Fruit fly (Drosophila melanogaster): ENCODE data around the gene cindr.

Gene cindr

dm6 chr3R:30800319-30800981 is 8.0 kb upstream of the cindr start (continued):
- TF ChIP-seq Eip78C (GFP tag), result peak; percentile 85
- TF ChIP-seq CG9139 (GFP tag; optimal IDR thresholded peaks at IDR 0.05), result peak; percentile 16
- TF ChIP-seq CG10631 (GFP tag; optimal IDR thresholded peaks at IDR 0.05), result peak; percentile 58
- TF ChIP-seq acj6 (GFP tag; optimal IDR thresholded peaks at IDR 0.05), result peak; percentile 49
- TF ChIP-seq CG31627 (GFP tag; optimal IDR thresholded peaks at IDR 0.05), result peak; percentile 29
- peak; percentile 9 for TF ChIP-seq Eip75B (GFP tag; optimal IDR thresholded peaks at IDR 0.05)
- peak; percentile 58 for TF ChIP-seq CG3919 (GFP tag; optimal IDR thresholded peaks at IDR 0.05)
- TF ChIP-seq CG10669 (GFP tag; optimal IDR thresholded peaks at IDR 0.05), result peak; percentile 46
- TF ChIP-seq Sox15 (GFP tag; optimal IDR thresholded peaks at IDR 0.05), result peak; percentile 19
- TF ChIP-seq Sox14 (GFP tag; optimal IDR thresholded peaks at IDR 0.05), result peak; percentile 70

dm6 chr3R:30801463-30801862 is 7.0 kb upstream of the cindr start:
- TF ChIP-seq Ets21C (GFP tag; optimal IDR thresholded peaks at IDR 0.05), result no peak
- TF ChIP-seq fkh (GFP tag; optimal IDR thresholded peaks at IDR 0.05), result no peak
- TF ChIP-seq CG4318 (GFP tag; optimal IDR thresholded peaks at IDR 0.05), result no peak
- TF ChIP-seq Hr4 (GFP tag; optimal IDR thresholded peaks at IDR 0.05), result no peak
- no peak for TF ChIP-seq Eip93F (GFP tag; optimal IDR thresholded peaks at IDR 0.05)
- no peak for TF ChIP-seq lz (GFP tag; optimal IDR thresholded peaks at IDR 0.05)
- no peak for TF ChIP-seq eg (GFP tag; IDR thresholded peaks at IDR 0.05)
- no peak for TF ChIP-seq dac (GFP tag; optimal IDR thresholded peaks at IDR 0.05)

DNA sequence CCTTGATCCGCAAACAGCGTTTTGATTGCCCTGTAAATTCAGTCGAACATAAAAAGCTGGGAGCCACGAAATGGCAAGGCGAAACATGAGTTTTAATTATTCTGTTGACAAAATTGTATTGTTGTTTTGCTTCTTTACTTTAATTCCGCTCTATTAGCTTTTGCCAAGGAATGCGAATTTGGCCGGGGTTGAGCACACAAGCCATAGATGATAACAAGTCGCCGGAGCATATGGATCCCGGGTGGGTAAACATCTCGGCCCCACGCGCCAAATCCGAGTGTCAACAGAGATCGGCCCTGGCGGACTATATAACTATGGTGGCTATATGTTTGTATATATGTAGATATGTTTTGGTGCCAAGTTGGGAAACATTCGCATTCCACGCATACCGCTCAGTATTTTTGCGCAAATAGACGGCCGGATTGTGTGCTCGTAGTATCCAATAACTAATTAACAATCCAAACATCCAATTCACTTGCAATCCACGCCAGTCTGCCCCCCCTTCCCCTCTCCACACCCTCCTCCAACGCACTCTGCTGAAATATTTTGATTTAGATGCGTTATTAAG is 6.2 kb upstream of the cindr start:
- no peak for TF ChIP-seq topi (GFP tag; optimal IDR thresholded peaks at IDR 0.05)
- TF ChIP-seq fkh (GFP tag; optimal IDR thresholded peaks at IDR 0.05), result peak; percentile 91
- no peak for TF ChIP-seq CG16779 (tag; optimal IDR thresholded peaks at IDR 0.05)
- TF ChIP-seq net (GFP tag; optimal IDR thresholded peaks at IDR 0.05), result no peak
- TF ChIP-seq salr (GFP tag; optimal IDR thresholded peaks at IDR 0.05), result no peak
- no peak for TF ChIP-seq Hr39 (GFP tag; optimal IDR thresholded peaks at IDR 0.05)
- no peak for TF ChIP-seq CG10669 (GFP tag; optimal IDR thresholded peaks at IDR 0.05)
- TF ChIP-seq cyc (GFP tag; optimal IDR thresholded peaks at IDR 0.05), result no peak
- TF ChIP-seq vri (GFP tag; optimal IDR thresholded peaks at IDR 0.05), result no peak
- no peak for TF ChIP-seq fd59A (GFP tag; optimal IDR thresholded peaks at IDR 0.05)
- TF ChIP-seq esn (GFP tag; optimal IDR thresholded peaks at IDR 0.05), result peak; percentile 17

dm6 chr3R:30802779-30803178 is 5.6 kb upstream of the cindr start:
- TF ChIP-seq CG10669 (GFP tag; optimal IDR thresholded peaks at IDR 0.05) (no peak), achi (GFP tag; optimal IDR thresholded peaks at IDR 0.05) (no peak), Blimp-1 (GFP tag; optimal IDR thresholded peaks at IDR 0.05) (no peak), CG6163 (GFP tag; IDR thresholded peaks at IDR 0.05) (no peak), Sox14 (GFP tag; optimal IDR thresholded peaks at IDR 0.05) (no peak), ss (GFP tag; optimal IDR thresholded peaks at IDR 0.05) (no peak), OdsH (GFP tag; optimal IDR thresholded peaks at IDR 0.05) (no peak), Met (GFP tag; optimal IDR thresholded peaks at IDR 0.05) (no peak), fkh (GFP tag; optimal IDR thresholded peaks at IDR 0.05) (no peak), CG6276 (GFP tag; optimal IDR thresholded peaks at IDR 0.05) (no peak), CG8632 (GFP tag; optimal IDR thresholded peaks at IDR 0.05) (no peak), lz (GFP tag; optimal IDR thresholded peaks at IDR 0.05) (no peak), fd59A (GFP tag; optimal IDR thresholded peaks at IDR 0.05) (no peak), CG6808 (GFP tag; optimal IDR thresholded peaks at IDR 0.05) (no peak), CG11294 (GFP tag; IDR thresholded peaks at IDR 0.05) (no peak), cyc (GFP tag; optimal IDR thresholded peaks at IDR 0.05) (no peak), CG8119 (GFP tag; IDR thresholded peaks at IDR 0.05) (no peak), Ets21C (GFP tag; optimal IDR thresholded peaks at IDR 0.05) (no peak), Gug (GFP tag; IDR thresholded peaks at IDR 0.05) (no peak), CG11902 (GFP tag; optimal IDR thresholded peaks at IDR 0.05) (no peak)
